Worm (Caenorhabditis elegans): Measurements from ENCODE around the gene acox-1.5.

- TF ChIP-seq F13C5.2 (tag; optimal IDR thresholded peaks at IDR 0.05), result no peak
- no peak for TF ChIP-seq aly-1 (tag; optimal IDR thresholded peaks at IDR 0.05)
- TF ChIP-seq pes-1 (GFP tag; IDR thresholded peaks at IDR 0.05), result no peak
- TF ChIP-seq ama-1 (optimal IDR thresholded peaks at IDR 0.05), result no peak
- no peak for TF ChIP-seq hmg-4 (GFP tag; optimal IDR thresholded peaks at IDR 0.05)
These were observed 24.9 kb upstream of the acox-1.5 start for ce11 chrIII:9616933-9617332.
